Worm (Caenorhabditis elegans) whole organism, L3 larva: Measurements from ENCODE around the gene srx-129.

Experiments
- ZK546.5 ChIP-seq: sonication (generic microtip); optimal IDR thresholded peaks from 2 replicates; lab custom pipeline; 2017; ENCODE audit warnings: missing biosample characterization, missing genetic modification characterization
- ama-1 ChIP-seq: fragments of 150-350 bp; optimal IDR thresholded peaks from 2 replicates; lab custom pipeline; 2018
- ceh-28 ChIP-seq: fragments of 150-350 bp; optimal IDR thresholded peaks from 2 replicates; lab custom pipeline; 2014; ENCODE audit warnings: missing biosample characterization, missing genetic modification reagents, missing genetic modification characterization
- egl-5 ChIP-seq: fragments of 150-350 bp; optimal IDR thresholded peaks from 2 replicates; lab custom pipeline; 2017; ENCODE audit warnings: missing biosample characterization, missing genetic modification reagents, missing genetic modification characterization, inconsistent platforms
- elt-1 ChIP-seq: fragments of 150-350 bp; optimal IDR thresholded peaks from 2 replicates; lab custom pipeline; 2014; ENCODE audit warnings: missing biosample characterization, missing genetic modification characterization
- elt-2 ChIP-seq: sonication (generic microtip); optimal IDR thresholded peaks from 2 replicates; lab custom pipeline; 2016; ENCODE audit warnings: missing genetic modification reagents, mild to moderate bottlenecking, missing genetic modification characterization, missing compliant biosample characterization
- elt-3 ChIP-seq, 3 experiments: fragments of 150-350 bp in 1 of 3; sonication (generic microtip) in 2 of 3; optimal IDR thresholded peaks; 2 replicates in 2 of 3; 4 replicates in 1 of 3; lab custom pipeline; 2014 to 2017; ENCODE audit warnings: missing biosample characterization in 3 of 3, missing genetic modification characterization in 3 of 3
- fkh-2 ChIP-seq: fragments of 150-350 bp; optimal IDR thresholded peaks from 2 replicates; lab custom pipeline; 2014; ENCODE audit warnings: missing biosample characterization, missing genetic modification reagents, missing genetic modification characterization
- lin-39 ChIP-seq: fragments of 150-350 bp; optimal IDR thresholded peaks from 2 replicates; lab custom pipeline; 2018; ENCODE audit warnings: missing biosample characterization, missing genetic modification reagents, missing genetic modification characterization
- lsy-12 ChIP-seq: sonication (generic microtip); optimal IDR thresholded peaks from 2 replicates; lab custom pipeline; 2016; ENCODE audit warnings: mild to moderate bottlenecking, missing genetic modification characterization, missing compliant biosample characterization
- mdl-1 ChIP-seq: fragments of 150-350 bp; optimal IDR thresholded peaks from 2 replicates; lab custom pipeline; 2014; ENCODE audit warnings: missing biosample characterization, missing genetic modification characterization
- mml-1 ChIP-seq: fragments of 150-350 bp; sonication (generic microtip); optimal IDR thresholded peaks from 3 replicates; lab custom pipeline; 2014; ENCODE audit warnings: missing biosample characterization, missing genetic modification characterization
- nhr-12 ChIP-seq: fragments of 150-350 bp; optimal IDR thresholded peaks from 2 replicates; lab custom pipeline; 2014; ENCODE audit warnings: missing biosample characterization, missing genetic modification characterization
- nhr-23 ChIP-seq: fragments of 150-350 bp; optimal IDR thresholded peaks from 2 replicates; lab custom pipeline; 2014; ENCODE audit warnings: missing biosample characterization, missing genetic modification reagents, missing genetic modification characterization
- nhr-25 ChIP-seq: sonication (generic microtip); optimal IDR thresholded peaks from 2 replicates; lab custom pipeline; 2017; ENCODE audit warnings: missing biosample characterization, missing genetic modification characterization
- nhr-28 ChIP-seq: fragments of 150-350 bp; optimal IDR thresholded peaks from 2 replicates; lab custom pipeline; 2014; ENCODE audit warnings: missing biosample characterization, missing genetic modification characterization
- nhr-43 ChIP-seq: sonication (generic microtip); optimal IDR thresholded peaks from 2 replicates; lab custom pipeline; 2016; ENCODE audit warnings: mild to moderate bottlenecking, missing genetic modification characterization, missing compliant biosample characterization; ENCODE audit not compliant: poor library complexity, severe bottlenecking
- nhr-67 ChIP-seq: fragments of 150-350 bp; optimal IDR thresholded peaks from 2 replicates; lab custom pipeline; 2014; ENCODE audit warnings: missing biosample characterization, missing genetic modification characterization
- nhr-76 ChIP-seq: fragments of 150-350 bp; sonication (generic microtip); optimal IDR thresholded peaks from 5 replicates; lab custom pipeline; 2014; ENCODE audit warnings: missing biosample characterization, missing genetic modification characterization
- pha-4 ChIP-seq: fragments of 150-350 bp; optimal IDR thresholded peaks from 2 replicates; lab custom pipeline; 2014; ENCODE audit warnings: missing biosample characterization, missing genetic modification reagents, missing genetic modification characterization
- pqm-1 ChIP-seq: fragments of 150-350 bp; optimal IDR thresholded peaks from 2 replicates; lab custom pipeline; 2017; ENCODE audit warnings: missing biosample characterization, missing genetic modification characterization, inconsistent platforms
- skn-1 ChIP-seq: fragments of 150-350 bp; optimal IDR thresholded peaks from 2 replicates; lab custom pipeline; 2014; ENCODE audit warnings: missing biosample characterization, missing genetic modification characterization
- snpc-4 ChIP-seq: fragments of 150-350 bp; optimal IDR thresholded peaks from 2 replicates; lab custom pipeline; 2014; ENCODE audit warnings: missing biosample characterization, missing genetic modification characterization
- tbx-2 ChIP-seq: sonication (generic microtip); optimal IDR thresholded peaks from 2 replicates; lab custom pipeline; 2016; ENCODE audit warnings: mild to moderate bottlenecking, missing genetic modification characterization, missing compliant biosample characterization
- unc-62 ChIP-seq: fragments of 150-350 bp; sonication (generic microtip); optimal IDR thresholded peaks from 4 replicates; lab custom pipeline; 2014; ENCODE audit warnings: missing biosample characterization, missing genetic modification reagents, missing genetic modification characterization
- zag-1 ChIP-seq: fragments of 150-350 bp; optimal IDR thresholded peaks from 2 replicates; lab custom pipeline; 2014; ENCODE audit warnings: missing biosample characterization, missing genetic modification characterization
- ztf-11 ChIP-seq: fragments of 150-350 bp; optimal IDR thresholded peaks from 2 replicates; lab custom pipeline; 2014; ENCODE audit warnings: missing biosample characterization, missing genetic modification characterization

srx-129 gene

ce11 chrV:13789362-13789761 lies 44.7 kb upstream of the srx-129 start (continued):
- TF ChIP-seq lin-39 (tag; lab: Kevin White, UChicago) = peak; percentile 96

- TF ChIP-seq ztf-11 (tag; lab: Kevin White, UChicago) (no peak), ceh-28 (no peak), snpc-4 (tag; lab: Kevin White, UChicago) (no peak), nhr-43 (tag; lab: Kevin White, UChicago) (no peak), nhr-12 (tag; lab: Kevin White, UChicago) (no peak), tbx-2 (tag; lab: Kevin White, UChicago) (no peak), mdl-1 (tag; lab: Kevin White, UChicago) (no peak), zag-1 (tag; lab: Kevin White, UChicago) (no peak), lsy-12 (tag; lab: Kevin White, UChicago) (no peak)
Measured at ce11 chrV:13790117-13790516, 43.9 kb upstream of the srx-129 start.

ce11 chrV:13790557-13790956 lies 43.5 kb upstream of the srx-129 start:
- TF ChIP-seq nhr-43 (tag; lab: Kevin White, UChicago) (peak; percentile 20), nhr-23 (tag; lab: Kevin White, UChicago) (peak; percentile 84), ZK546.5 (tag; lab: Kevin White, UChicago) (no peak), nhr-25 (tag; lab: Kevin White, UChicago) (peak; percentile 79), egl-5 (tag; lab: Kevin White, UChicago) (peak; percentile 73), elt-1 (tag; lab: Kevin White, UChicago) (no peak), unc-62 (GFP tag; lab: Kevin White, UChicago) (no peak), fkh-2 (tag; lab: Kevin White, UChicago) (no peak)

ce11 chrV:13794046-13794445 lies 40.0 kb upstream of the srx-129 start:
- TF ChIP-seq unc-62 (GFP tag; lab: Kevin White, UChicago) (no peak), ama-1 (lab: Kevin White, UChicago) (peak; percentile 36)

ce11 chrV:13796246-13796776 lies 37.7 kb upstream of the srx-129 start, which contains the start of gene twk-32:
TSS of gene twk-32 (plus strand) at chrV:13796641.
- TF ChIP-seq nhr-43 (tag; lab: Kevin White, UChicago) = no peak
- no peak for TF ChIP-seq nhr-28 (tag; lab: Kevin White, UChicago)
- peak; percentile 22 for TF ChIP-seq mml-1 (tag; lab: Kevin White, UChicago)
- TF ChIP-seq ama-1 (lab: Kevin White, UChicago) = peak; percentile 73
- TF ChIP-seq pha-4 = peak; percentile 34

- TF ChIP-seq nhr-67 (tag; lab: Kevin White, UChicago) (no peak), nhr-43 (tag; lab: Kevin White, UChicago) (no peak), elt-3 (tag; optimal IDR thresholded peaks at IDR 0.05; lab: Kevin White, UChicago) (no peak), mdl-1 (tag; lab: Kevin White, UChicago) (no peak), zag-1 (tag; lab: Kevin White, UChicago) (no peak), ZK546.5 (tag; lab: Kevin White, UChicago) (no peak), nhr-76 (tag; lab: Kevin White, UChicago) (no peak), skn-1 (tag; lab: Kevin White, UChicago) (no peak), mml-1 (tag; lab: Kevin White, UChicago) (no peak), pha-4 (no peak), pqm-1 (no peak)
Measured at ce11 chrV:13799190-13799589, 34.9 kb upstream of the srx-129 start.

- TF ChIP-seq unc-62 (GFP tag; lab: Kevin White, UChicago) (no peak), ama-1 (lab: Kevin White, UChicago) (peak; percentile 5), elt-2 (tag; lab: Kevin White, UChicago) (peak; percentile 5)
Measured at ce11 chrV:13803902-13804301, 30.1 kb upstream of the srx-129 start, which contains the start of gene swan-2. TSS of gene swan-2 (minus strand) at chrV:13804281.
